Fruit fly (Drosophila melanogaster) whole organism, wandering third instar larva: ENCODE data around the gene Liprin-beta.

Source experiments
- Abd-B ChIP-seq: fragments of >200 bp; optimal IDR thresholded peaks from 2 replicates; lab custom pipeline; 2017; ENCODE audit warnings: missing biosample characterization, missing genetic modification characterization
- Dfd ChIP-seq: fragments of >200 bp; optimal IDR thresholded peaks from 2 replicates; lab custom pipeline; 2017; ENCODE audit warnings: missing biosample characterization, missing genetic modification characterization
- pan ChIP-seq: fragments of >200 bp; optimal IDR thresholded peaks from 2 replicates; lab custom pipeline; 2017

dm6 chr3L:13503631-13504030 lies 9.4 kb upstream of the Liprin-beta start:
- TF ChIP-seq pan (no peak), Dfd (no peak), Abd-B (GFP tag; lab: Kevin White, UChicago) (no peak)
